Fruit fly (Drosophila melanogaster): ENCODE data around the gene CG12016.

DNA sequence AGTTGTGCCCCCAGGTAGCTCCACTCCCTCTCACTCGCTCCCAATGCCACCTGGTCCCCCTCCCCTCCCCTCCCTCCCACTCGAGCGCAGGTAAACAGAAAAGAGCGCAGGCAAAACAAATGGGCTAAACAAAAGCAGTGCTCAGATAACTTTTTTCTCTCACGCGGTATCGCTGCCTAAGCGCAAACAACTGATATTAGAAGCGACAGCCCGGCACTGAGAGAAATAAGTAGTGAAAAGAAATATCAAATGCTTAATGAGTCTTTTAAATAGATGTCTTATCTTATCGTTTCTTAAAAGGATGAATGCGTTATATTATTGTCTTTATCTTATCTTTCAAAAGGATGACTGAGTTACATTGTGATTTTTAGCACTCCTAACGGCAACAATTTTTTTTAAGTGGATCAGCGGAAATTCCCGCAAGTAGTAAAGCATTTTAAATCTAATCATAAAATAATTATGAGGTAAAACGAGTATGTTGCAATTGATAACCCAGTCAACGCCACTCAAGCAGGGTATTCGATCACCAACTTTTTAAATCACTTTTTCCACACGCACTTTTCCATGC is 18.1 kb upstream of the CG12016 start:
- peak; percentile 61 for TF ChIP-seq Lpt (GFP tag; optimal IDR thresholded peaks at IDR 0.05)
- no peak for TF ChIP-seq dsx (GFP tag; optimal IDR thresholded peaks at IDR 0.05; ENCODE audit: poor library complexity, severe bottlenecking)
- peak; percentile 74 for TF ChIP-seq CG32006 (GFP tag; optimal IDR thresholded peaks at IDR 0.05)
- peak; percentile 59 for TF ChIP-seq Gug (GFP tag; IDR thresholded peaks at IDR 0.05)
- TF ChIP-seq CG6276 (GFP tag; optimal IDR thresholded peaks at IDR 0.05) = peak; percentile 77

Measured in whole organism, prepupa.